Worm (Caenorhabditis elegans) whole organism, early embryonic: Measurements from ENCODE around the gene T20D3.6.
"Not testable (repeated sequence)": the region's sequence is repeated elsewhere in the genome, so short reads cannot be mapped to it uniquely, and the experiment has no call there.

Source experiments
- B0310.2 ChIP-seq: sonication (generic microtip); optimal IDR thresholded peaks from 2 replicates; lab custom pipeline; 2016; ENCODE audit warnings: mild to moderate bottlenecking, missing genetic modification characterization, missing compliant biosample characterization
- F13C5.2 ChIP-seq: sonication (generic microtip); optimal IDR thresholded peaks from 2 replicates; lab custom pipeline; 2017; ENCODE audit warnings: mild to moderate bottlenecking, missing genetic modification characterization, inconsistent platforms, missing compliant biosample characterization
- aly-1 ChIP-seq: sonication (generic microtip); optimal IDR thresholded peaks from 2 replicates; lab custom pipeline; 2016; ENCODE audit warnings: missing genetic modification characterization, missing compliant biosample characterization
- ama-1 ChIP-seq: fragments of 150-350 bp; optimal IDR thresholded peaks from 2 replicates; lab custom pipeline; 2014
- ceh-13 ChIP-seq: fragments of 200-800 bp; sonication (Bioruptor generic); optimal IDR thresholded peaks from 2 replicates; lab custom pipeline; 2018; ENCODE audit warnings: mild to moderate bottlenecking, missing genetic modification characterization, missing compliant biosample characterization
- ceh-36 ChIP-seq: sonication (generic microtip); optimal IDR thresholded peaks from 2 replicates; lab custom pipeline; 2016; ENCODE audit warnings: missing genetic modification characterization, inconsistent platforms, missing compliant biosample characterization
- ets-7 ChIP-seq: sonication (generic microtip); optimal IDR thresholded peaks from 2 replicates; lab custom pipeline; 2016; ENCODE audit warnings: missing genotype, missing genetic modification characterization, missing compliant biosample characterization
- flt-1 ChIP-seq: fragments of 200-800 bp; sonication (Bioruptor generic); IDR thresholded peaks from 2 replicates; pipeline ENCODE4 v1.3.6; 2022; ENCODE audit warnings: missing genetic modification characterization, missing compliant biosample characterization
- hmbx-1 ChIP-seq: sonication (generic microtip); optimal IDR thresholded peaks from 2 replicates; lab custom pipeline; 2016; ENCODE audit warnings: mild to moderate bottlenecking, missing genetic modification characterization, missing compliant biosample characterization
- hmg-4 ChIP-seq: fragments of 200-800 bp; sonication (Bioruptor generic); optimal IDR thresholded peaks from 2 replicates; lab custom pipeline; 2018; ENCODE audit warnings: mild to moderate bottlenecking, missing genetic modification characterization, missing compliant biosample characterization
- hnd-1 ChIP-seq: sonication (generic microtip); optimal IDR thresholded peaks from 2 replicates; lab custom pipeline; 2016; ENCODE audit warnings: missing genetic modification characterization, missing compliant biosample characterization
- pes-1 ChIP-seq: fragments of 200-800 bp; sonication (Bioruptor generic); IDR thresholded peaks from 2 replicates; pipeline ENCODE4 v1.3.6; 2022; ENCODE audit warnings: missing genetic modification reagents, missing genetic modification characterization, missing compliant biosample characterization
- scrt-1 ChIP-seq: fragments of 200-800 bp; sonication (Bioruptor generic); IDR thresholded peaks from 2 replicates; pipeline ENCODE4 v1.3.6; 2022; ENCODE audit warnings: missing genetic modification characterization, missing compliant biosample characterization
- sea-1 ChIP-seq: fragments of 200-800 bp; sonication (Bioruptor generic); conservative IDR thresholded peaks from 2 replicates; pipeline ENCODE4 v1.3.6; 2022; ENCODE audit warnings: missing genetic modification characterization, missing compliant biosample characterization
- tbx-11 ChIP-seq: fragments of 200-800 bp; sonication (Bioruptor generic); IDR thresholded peaks from 2 replicates; pipeline ENCODE4 v1.3.6; 2022; ENCODE audit warnings: missing genetic modification characterization, missing compliant biosample characterization
- tbx-37 ChIP-seq: fragments of 200-800 bp; sonication (Bioruptor generic); conservative IDR thresholded peaks from 2 replicates; pipeline ENCODE4 v1.3.6; 2022; ENCODE audit warnings: missing genetic modification reagents, missing genetic modification characterization, missing compliant biosample characterization
- tra-4 ChIP-seq: sonication (generic microtip); optimal IDR thresholded peaks from 2 replicates; lab custom pipeline; 2017; ENCODE audit warnings: missing genetic modification characterization, missing compliant biosample characterization

T20D3.6 gene

DNA sequence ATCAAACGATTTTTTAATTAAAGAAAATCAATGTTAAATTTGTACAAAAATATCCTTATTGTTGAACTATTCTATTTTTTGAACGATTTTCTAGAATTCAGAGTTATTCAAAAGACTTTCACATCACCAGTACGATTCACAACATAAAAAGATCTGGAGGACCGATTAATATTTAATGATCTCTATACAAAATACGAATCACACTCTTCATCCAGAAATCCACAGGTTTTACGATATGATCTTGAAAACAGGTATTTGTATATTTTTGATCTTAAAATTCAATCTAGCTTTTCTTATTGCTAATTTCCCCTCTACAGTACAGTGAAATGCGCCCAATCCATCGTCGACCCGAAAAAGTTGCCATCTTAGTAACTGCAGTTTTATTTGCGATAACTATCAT is 34.5 kb downstream of the T20D3.6 start, which contains the start of gene F49C12.5:
TSS of gene F49C12.5 (plus strand) at position 301 of the 400 bp plus-strand sequence.
- no peak for TF ChIP-seq tra-4 (tag; lab: Kevin White, UChicago)
- TF ChIP-seq hnd-1: no peak
- TF ChIP-seq tbx-11: no peak
- no peak for TF ChIP-seq pes-1
- no peak for TF ChIP-seq ceh-36 (tag; lab: Kevin White, UChicago)
- no peak for TF ChIP-seq ceh-13 (GFP tag; lab: Kevin White, UChicago)
- TF ChIP-seq scrt-1 (GFP tag; lab: Robert Waterston, UW): no peak
- no peak for TF ChIP-seq hmbx-1
- no peak for TF ChIP-seq tbx-37 (GFP tag; lab: Robert Waterston, UW)
- TF ChIP-seq hmg-4 (GFP tag; lab: Kevin White, UChicago): no peak
- no peak for TF ChIP-seq aly-1
- no peak for TF ChIP-seq ets-7 (tag; lab: Kevin White, UChicago)
- TF ChIP-seq flt-1 (GFP tag; lab: Robert Waterston, UW): no peak
- TF ChIP-seq F13C5.2 (tag; lab: Kevin White, UChicago): no peak

DNA sequence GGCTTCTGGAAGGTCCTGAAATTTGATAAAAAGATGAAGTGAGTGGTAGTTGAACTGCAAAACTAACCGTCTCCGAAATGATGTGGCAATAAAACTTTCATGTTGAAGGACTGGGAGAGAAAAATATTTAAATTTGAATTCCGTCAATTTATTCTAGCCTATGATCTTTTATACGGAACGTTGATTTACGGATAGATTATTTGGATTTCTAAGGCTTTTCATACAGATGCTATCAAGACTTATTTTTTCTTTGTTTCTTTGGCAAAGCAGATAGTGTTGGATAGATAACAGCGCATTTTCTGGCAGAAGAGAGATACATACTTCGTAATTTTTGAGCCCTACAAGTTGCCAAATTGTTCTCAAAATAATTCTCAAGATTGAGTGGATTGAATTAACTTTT is 35.1 kb downstream of the T20D3.6 start, which contains the start of gene F49C12.4:
TSS of gene F49C12.4 (minus strand) at position 101 of the 400 bp plus-strand sequence.
- TF ChIP-seq ceh-36 (tag; lab: Kevin White, UChicago) (no peak), F13C5.2 (tag; lab: Kevin White, UChicago) (no peak), hmbx-1 (no peak), tbx-11 (no peak), aly-1 (no peak), scrt-1 (GFP tag; lab: Robert Waterston, UW) (no peak), flt-1 (GFP tag; lab: Robert Waterston, UW) (no peak), ceh-13 (GFP tag; lab: Kevin White, UChicago) (no peak), B0310.2 (tag; lab: Kevin White, UChicago) (no peak), ets-7 (tag; lab: Kevin White, UChicago) (no peak), hmg-4 (GFP tag; lab: Kevin White, UChicago) (no peak), tbx-37 (GFP tag; lab: Robert Waterston, UW) (no peak), pes-1 (no peak), hnd-1 (no peak), sea-1 (GFP tag; lab: Robert Waterston, UW) (no peak), tra-4 (tag; lab: Kevin White, UChicago) (no peak), ama-1 (lab: Kevin White, UChicago) (no peak)

- TF ChIP-seq tra-4 (tag; lab: Kevin White, UChicago) (no peak), scrt-1 (GFP tag; lab: Robert Waterston, UW) (no peak), ets-7 (tag; lab: Kevin White, UChicago) (no peak), tbx-11 (no peak), F13C5.2 (tag; lab: Kevin White, UChicago) (no peak), tbx-37 (GFP tag; lab: Robert Waterston, UW) (no peak), sea-1 (GFP tag; lab: Robert Waterston, UW) (no peak), B0310.2 (tag; lab: Kevin White, UChicago) (no peak), hmbx-1 (no peak), flt-1 (GFP tag; lab: Robert Waterston, UW) (no peak), pes-1 (no peak), ceh-13 (GFP tag; lab: Kevin White, UChicago) (no peak), ceh-36 (tag; lab: Kevin White, UChicago) (no peak), hnd-1 (no peak), ama-1 (lab: Kevin White, UChicago) (no peak), hmg-4 (GFP tag; lab: Kevin White, UChicago) (no peak), aly-1 (no peak)
These were observed 39.0 kb downstream of the T20D3.6 start, which contains the start of gene F49C12.3 for ce11 chrIV:9300127-9300526. TSS of gene F49C12.3 (plus strand) at chrIV:9300427.

- TF ChIP-seq tbx-37 (GFP tag; lab: Robert Waterston, UW): no peak
- no peak for TF ChIP-seq aly-1
- TF ChIP-seq scrt-1 (GFP tag; lab: Robert Waterston, UW): no peak
- TF ChIP-seq ama-1 (lab: Kevin White, UChicago): no peak
- no peak for TF ChIP-seq hnd-1
- no peak for TF ChIP-seq tra-4 (tag; lab: Kevin White, UChicago)
- no peak for TF ChIP-seq ceh-36 (tag; lab: Kevin White, UChicago)
- TF ChIP-seq hmg-4 (GFP tag; lab: Kevin White, UChicago): no peak
- no peak for TF ChIP-seq hmbx-1
These were observed 40.0 kb downstream of the T20D3.6 start, which contains the start of gene F49C12.2 for ce11 chrIV:9299145-9299544. TSS of gene F49C12.2 (minus strand) at chrIV:9299245.

- TF ChIP-seq tbx-11 (no peak), sea-1 (GFP tag; lab: Robert Waterston, UW) (no peak), F13C5.2 (tag; lab: Kevin White, UChicago) (no peak), hmbx-1 (no peak), tra-4 (tag; lab: Kevin White, UChicago) (no peak), ceh-36 (tag; lab: Kevin White, UChicago) (no peak), scrt-1 (GFP tag; lab: Robert Waterston, UW) (no peak), hnd-1 (no peak), tbx-37 (GFP tag; lab: Robert Waterston, UW) (no peak), flt-1 (GFP tag; lab: Robert Waterston, UW) (no peak), hmg-4 (GFP tag; lab: Kevin White, UChicago) (no peak), ama-1 (lab: Kevin White, UChicago) (no peak), ceh-13 (GFP tag; lab: Kevin White, UChicago) (no peak)
These were observed 42.8 kb downstream of the T20D3.6 start, which contains the start of gene F49C12.1 for ce11 chrIV:9296285-9296684. TSS of gene F49C12.1 (minus strand) at chrIV:9296354.

- TF ChIP-seq aly-1; tra-4 (tag; lab: Kevin White, UChicago); F13C5.2 (tag; lab: Kevin White, UChicago): not testable (repeated sequence)
These were observed 45.3 kb downstream of the T20D3.6 start, which contains the start of gene nhr-264 for ce11 chrIV:9293825-9294224. TSS of gene nhr-264 (minus strand) at chrIV:9293925.

ce11 chrIV:9289635-9290034 is 49.5 kb downstream of the T20D3.6 start:
- no peak for TF ChIP-seq hnd-1
- TF ChIP-seq tra-4 (tag; lab: Kevin White, UChicago): no peak
- TF ChIP-seq F13C5.2 (tag; lab: Kevin White, UChicago): no peak
- TF ChIP-seq B0310.2 (tag; lab: Kevin White, UChicago): no peak
- TF ChIP-seq tbx-37 (GFP tag; lab: Robert Waterston, UW): no peak
- TF ChIP-seq aly-1: no peak
- TF ChIP-seq ama-1 (lab: Kevin White, UChicago): no peak
- no peak for TF ChIP-seq pes-1
- TF ChIP-seq ceh-36 (tag; lab: Kevin White, UChicago): no peak
- no peak for TF ChIP-seq ceh-13 (GFP tag; lab: Kevin White, UChicago)
- TF ChIP-seq scrt-1 (GFP tag; lab: Robert Waterston, UW): no peak
- TF ChIP-seq ets-7 (tag; lab: Kevin White, UChicago): no peak
- TF ChIP-seq hmg-4 (GFP tag; lab: Kevin White, UChicago): no peak
- no peak for TF ChIP-seq hmbx-1
- no peak for TF ChIP-seq tbx-11
- no peak for TF ChIP-seq flt-1 (GFP tag; lab: Robert Waterston, UW)
